Worm (Caenorhabditis elegans) whole organism, L1 larva: ENCODE results near the gene C46C2.6.

ENCODE experiments used
- F16B12.6 ChIP-seq: fragments of 150-350 bp; optimal IDR thresholded peaks from 2 replicates; lab custom pipeline; 2014; ENCODE audit warnings: missing biosample characterization, missing genetic modification characterization
- aha-1 ChIP-seq: fragments of 150-350 bp; optimal IDR thresholded peaks from 2 replicates; lab custom pipeline; 2014; ENCODE audit warnings: missing biosample characterization, missing genetic modification characterization
- alr-1 ChIP-seq: fragments of 200-800 bp; sonication (Bioruptor generic); optimal IDR thresholded peaks from 2 replicates; lab custom pipeline; 2018; ENCODE audit warnings: borderline replicate concordance, mild to moderate bottlenecking, missing genetic modification characterization, missing compliant biosample characterization
- aly-2 ChIP-seq: fragments of 150-350 bp; optimal IDR thresholded peaks from 2 replicates; lab custom pipeline; 2014; ENCODE audit warnings: missing biosample characterization, missing genetic modification characterization
- ama-1 ChIP-seq: fragments of 150-350 bp; optimal IDR thresholded peaks from 2 replicates; lab custom pipeline; 2014
- ceh-63 ChIP-seq: fragments of 200-800 bp; sonication (Bioruptor generic); optimal IDR thresholded peaks from 2 replicates; lab custom pipeline; 2018; ENCODE audit warnings: mild to moderate bottlenecking, missing genetic modification characterization, missing compliant biosample characterization
- ceh-88 ChIP-seq: fragments of 200-800 bp; sonication (Bioruptor generic); IDR thresholded peaks from 2 replicates; pipeline ENCODE4 v1.3.6; 2022; ENCODE audit warnings: missing genetic modification characterization, missing compliant biosample characterization
- ces-1 ChIP-seq: fragments of 150-350 bp; optimal IDR thresholded peaks from 2 replicates; lab custom pipeline; 2014; ENCODE audit warnings: missing biosample characterization, missing genetic modification reagents, missing genetic modification characterization
- dsc-1 ChIP-seq: sonication (generic microtip); optimal IDR thresholded peaks from 2 replicates; lab custom pipeline; 2016; ENCODE audit warnings: mild to moderate bottlenecking, missing genetic modification characterization, missing compliant biosample characterization
- efl-1 ChIP-seq, 4 experiments: fragments of 150-350 bp; optimal IDR thresholded peaks in 3 of 4; peaks in 1 of 4; 1 replicate in 1 of 4; 2 replicates in 3 of 4; lab custom pipeline; 2014; ENCODE audit warnings: missing biosample characterization in 2 of 4, missing genetic modification characterization in 2 of 4, missing genetic modification reagents in 2 of 4
- egl-13 ChIP-seq: sonication (generic microtip); optimal IDR thresholded peaks from 2 replicates; lab custom pipeline; 2016; ENCODE audit warnings: missing genotype, missing genetic modification reagents, missing genetic modification characterization, missing compliant biosample characterization
- egl-27 ChIP-seq, 2 experiments: fragments of 150-350 bp in 1 of 2; sonication (generic microtip); optimal IDR thresholded peaks; 3 replicates each; lab custom pipeline; 2017 to 2018; ENCODE audit warnings: missing biosample characterization in 2 of 2, missing genetic modification characterization in 2 of 2, missing genetic modification reagents in 2 of 2
- elt-3 ChIP-seq, 6 experiments: fragments of 150-350 bp in 1 of 6; sonication (generic microtip); optimal IDR thresholded peaks; 2 replicates each; lab custom pipeline; 2017 to 2018; ENCODE audit warnings: missing biosample characterization in 6 of 6, missing genetic modification characterization in 6 of 6, inconsistent platforms in 1 of 6
- fkh-8 ChIP-seq: sonication (generic microtip); optimal IDR thresholded peaks from 2 replicates; lab custom pipeline; 2016; ENCODE audit warnings: mild to moderate bottlenecking, missing genetic modification characterization, missing compliant biosample characterization
- fos-1 ChIP-seq: fragments of 150-350 bp; optimal IDR thresholded peaks from 2 replicates; lab custom pipeline; 2014; ENCODE audit warnings: missing biosample characterization, missing genetic modification characterization
- grh-1 ChIP-seq: fragments of 200-800 bp; sonication (Bioruptor generic); IDR thresholded peaks from 2 replicates; pipeline ENCODE4 v1.3.6; 2022; ENCODE audit warnings: missing genetic modification reagents, missing genetic modification characterization, missing compliant biosample characterization
- hlh-4 ChIP-seq: sonication (generic microtip); optimal IDR thresholded peaks from 2 replicates; lab custom pipeline; 2016; ENCODE audit warnings: mild to moderate bottlenecking, missing genetic modification characterization, missing compliant biosample characterization
- hpl-2 ChIP-seq: fragments of 150-350 bp; optimal IDR thresholded peaks from 2 replicates; lab custom pipeline; 2014; ENCODE audit warnings: missing biosample characterization, missing genetic modification reagents, missing genetic modification characterization
- isw-1 ChIP-seq: fragments of 200-800 bp; sonication (Bioruptor generic); IDR thresholded peaks from 2 replicates; pipeline ENCODE4 v1.3.6; 2022; ENCODE audit warnings: missing genetic modification characterization, missing compliant biosample characterization
- lin-13 ChIP-seq: fragments of 150-350 bp; optimal IDR thresholded peaks from 2 replicates; lab custom pipeline; 2014; ENCODE audit warnings: missing biosample characterization, missing genetic modification reagents, missing genetic modification characterization
- lin-14 ChIP-seq: fragments of 200-800 bp; sonication (Bioruptor generic); optimal IDR thresholded peaks from 2 replicates; lab custom pipeline; 2018; ENCODE audit warnings: mild to moderate bottlenecking, missing genetic modification characterization, moderate library complexity, missing compliant biosample characterization
- lin-15B ChIP-seq: fragments of 150-350 bp; sonication (generic microtip); optimal IDR thresholded peaks from 3 replicates; lab custom pipeline; 2014; ENCODE audit warnings: missing biosample characterization, missing genetic modification characterization
- lin-35 ChIP-seq, 2 experiments: fragments of 150-350 bp; optimal IDR thresholded peaks; 2 replicates each; lab custom pipeline; 2014; ENCODE audit warnings: missing biosample characterization in 2 of 2, missing genetic modification characterization in 2 of 2, missing genetic modification reagents in 2 of 2
- lir-3 ChIP-seq: sonication (generic microtip); optimal IDR thresholded peaks from 2 replicates; lab custom pipeline; 2016; ENCODE audit warnings: mild to moderate bottlenecking, missing genetic modification characterization, moderate library complexity, missing compliant biosample characterization; ENCODE audit not compliant: poor library complexity
- lsy-2 ChIP-seq, 2 experiments: fragments of 150-350 bp; optimal IDR thresholded peaks; 2 replicates each; lab custom pipeline; 2014; ENCODE audit warnings: missing biosample characterization in 2 of 2, missing genetic modification characterization in 2 of 2
- mab-9 ChIP-seq: fragments of 200-800 bp; sonication (Bioruptor generic); IDR thresholded peaks from 2 replicates; pipeline ENCODE4 v1.3.6; 2022; ENCODE audit warnings: missing genetic modification reagents, missing genetic modification characterization, missing compliant biosample characterization
- mdl-1 ChIP-seq, 2 experiments: fragments of 150-350 bp; optimal IDR thresholded peaks; 2 replicates each; lab custom pipeline; 2014 to 2017; ENCODE audit warnings: missing biosample characterization in 2 of 2, missing genetic modification characterization in 2 of 2, inconsistent platforms in 1 of 2
- mef-2 ChIP-seq: fragments of 150-350 bp; optimal IDR thresholded peaks from 2 replicates; lab custom pipeline; 2014; ENCODE audit warnings: missing biosample characterization, missing genetic modification characterization
- nhr-19 ChIP-seq: fragments of 200-800 bp; sonication (Bioruptor generic); conservative IDR thresholded peaks from 2 replicates; pipeline ENCODE4 v1.3.6; 2022; ENCODE audit warnings: missing genetic modification characterization, missing compliant biosample characterization
- nhr-20 ChIP-seq: sonication (generic microtip); optimal IDR thresholded peaks from 2 replicates; lab custom pipeline; 2016; ENCODE audit warnings: mild to moderate bottlenecking, missing genetic modification characterization, missing compliant biosample characterization
- nhr-237 ChIP-seq: fragments of 150-350 bp; optimal IDR thresholded peaks from 2 replicates; lab custom pipeline; 2014; ENCODE audit warnings: missing biosample characterization, missing genetic modification characterization
- nhr-28 ChIP-seq: fragments of 150-350 bp; optimal IDR thresholded peaks from 2 replicates; lab custom pipeline; 2014; ENCODE audit warnings: missing biosample characterization, missing genetic modification characterization
- nhr-71 ChIP-seq: sonication (generic microtip); optimal IDR thresholded peaks from 2 replicates; lab custom pipeline; 2016; ENCODE audit warnings: mild to moderate bottlenecking, missing genetic modification characterization, moderate library complexity, missing compliant biosample characterization
- nhr-76 ChIP-seq: sonication (generic microtip); optimal IDR thresholded peaks from 2 replicates; lab custom pipeline; 2017; ENCODE audit warnings: missing biosample characterization, missing genetic modification characterization
- nhr-77 ChIP-seq: fragments of 150-350 bp; optimal IDR thresholded peaks from 2 replicates; lab custom pipeline; 2014; ENCODE audit warnings: missing biosample characterization, missing genetic modification characterization
- nhr-85 ChIP-seq: sonication (generic microtip); peaks from one replicate; lab custom pipeline; 2016; ENCODE audit warnings: missing genetic modification characterization, inconsistent platforms, missing compliant biosample characterization
- nhr-90 ChIP-seq: sonication (generic microtip); optimal IDR thresholded peaks from 2 replicates; lab custom pipeline; 2016; ENCODE audit warnings: mild to moderate bottlenecking, missing genetic modification characterization, missing compliant biosample characterization; ENCODE audit not compliant: poor library complexity
- pag-3 ChIP-seq: sonication (generic microtip); optimal IDR thresholded peaks from 2 replicates; lab custom pipeline; 2017; ENCODE audit warnings: missing genetic modification characterization, mild to moderate bottlenecking, missing compliant biosample characterization, antibody characterized with exemption, borderline replicate concordance; ENCODE audit not compliant: insufficient read depth
- pax-3 ChIP-seq: fragments of 200-800 bp; sonication (Bioruptor generic); optimal IDR thresholded peaks from 2 replicates; lab custom pipeline; 2018; ENCODE audit warnings: mild to moderate bottlenecking, missing genetic modification characterization, moderate library complexity, missing compliant biosample characterization
- rnt-1 ChIP-seq: sonication (generic microtip); optimal IDR thresholded peaks from 2 replicates; lab custom pipeline; 2016; ENCODE audit warnings: mild to moderate bottlenecking, missing genetic modification characterization, moderate library complexity, missing compliant biosample characterization
- sox-4 ChIP-seq: sonication (generic microtip); optimal IDR thresholded peaks from 2 replicates; lab custom pipeline; 2016; ENCODE audit warnings: missing genetic modification characterization, missing compliant biosample characterization
- sup-37 ChIP-seq: fragments of 200-800 bp; sonication (Bioruptor generic); optimal IDR thresholded peaks from 2 replicates; lab custom pipeline; 2018; ENCODE audit warnings: mild to moderate bottlenecking, missing genetic modification characterization, missing compliant biosample characterization
- tlp-1 ChIP-seq: fragments of 150-350 bp; optimal IDR thresholded peaks from 2 replicates; lab custom pipeline; 2014; ENCODE audit warnings: missing biosample characterization, missing genetic modification characterization
- unc-130 ChIP-seq: fragments of 150-350 bp; optimal IDR thresholded peaks from 2 replicates; lab custom pipeline; 2017; ENCODE audit warnings: missing biosample characterization, missing genetic modification characterization, inconsistent platforms
- unc-98 ChIP-seq: fragments of 200-800 bp; sonication (Bioruptor generic); IDR thresholded peaks from 2 replicates; pipeline ENCODE4 v1.3.6; 2022; ENCODE audit warnings: missing genetic modification characterization, missing compliant biosample characterization
- ztf-11 ChIP-seq, 2 experiments: sonication (generic microtip); optimal IDR thresholded peaks; 2 replicates each; lab custom pipeline; 2016 to 2017; ENCODE audit warnings: missing genetic modification characterization in 2 of 2, missing biosample characterization in 1 of 2, missing compliant biosample characterization in 1 of 2

The C46C2.6 gene

DNA sequence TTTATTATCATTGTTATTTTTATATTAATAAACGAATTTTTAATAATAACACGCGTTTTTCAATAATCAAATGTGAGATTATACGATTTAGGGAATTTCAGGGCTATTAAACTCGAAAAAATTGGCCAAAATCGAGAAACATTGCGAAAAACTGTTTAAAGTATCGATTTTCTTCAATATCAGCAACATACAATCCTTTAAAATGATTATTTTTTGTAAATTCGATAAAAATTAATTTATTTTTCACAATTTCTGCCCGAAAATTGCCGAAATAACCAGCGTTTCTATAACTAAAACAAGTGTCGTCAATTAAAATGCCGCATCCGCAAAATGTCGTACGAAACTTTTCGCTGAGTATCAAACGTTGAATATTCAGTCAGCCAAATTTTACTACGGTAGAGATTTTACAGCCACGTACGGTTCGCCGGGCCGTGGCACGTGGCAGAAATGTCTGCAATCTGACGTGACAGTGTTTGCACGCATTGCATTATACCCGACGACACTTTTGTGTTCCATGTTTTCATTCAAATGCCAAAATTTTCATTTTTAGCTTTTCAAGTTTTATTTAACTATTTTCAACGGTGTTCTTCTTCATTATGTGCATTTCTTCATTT lies 16.1 kb upstream of the C46C2.6 start:
- TF ChIP-seq lsy-2 (tag; optimal IDR thresholded peaks at IDR 0.05; lab: Kevin White, UChicago) (peak; percentile 22 to 51), efl-1 (optimal IDR thresholded peaks at IDR 0.05; lab: Kevin White, UChicago) (peak; percentile 10 to 18), efl-1 (GFP tag; optimal IDR thresholded peaks at IDR 0.05 in 1 of 2; lab: Kevin White, UChicago) (peak in 1 of 2 experiments; percentile 95), mab-9 (GFP tag; lab: Robert Waterston, UW) (peak; percentile 93), pax-3 (tag; lab: Kevin White, UChicago) (peak; percentile 10), grh-1 (GFP tag; lab: Robert Waterston, UW) (peak; percentile 99), F16B12.6 (tag; lab: Kevin White, UChicago) (peak; percentile 73), nhr-90 (tag; lab: Kevin White, UChicago) (peak; percentile 53), unc-98 (GFP tag; lab: Robert Waterston, UW) (peak; percentile 8; the same call in 1 of the 2 replicates), rnt-1 (tag; lab: Kevin White, UChicago) (peak; percentile 30), ceh-88 (GFP tag; lab: Robert Waterston, UW) (peak; percentile 86), isw-1 (GFP tag; lab: Robert Waterston, UW) (peak; percentile 82), nhr-20 (tag; lab: Kevin White, UChicago) (peak; percentile 22), lin-14 (GFP tag; lab: Kevin White, UChicago) (peak; percentile 23), nhr-71 (tag; lab: Kevin White, UChicago) (peak; percentile 46), lin-35 (GFP tag; optimal IDR thresholded peaks at IDR 0.05; lab: Kevin White, UChicago) (peak in 1 of 2 experiments; percentile 20), nhr-19 (GFP tag; lab: Robert Waterston, UW) (peak; percentile 95), nhr-85 (peak; percentile 82)

DNA sequence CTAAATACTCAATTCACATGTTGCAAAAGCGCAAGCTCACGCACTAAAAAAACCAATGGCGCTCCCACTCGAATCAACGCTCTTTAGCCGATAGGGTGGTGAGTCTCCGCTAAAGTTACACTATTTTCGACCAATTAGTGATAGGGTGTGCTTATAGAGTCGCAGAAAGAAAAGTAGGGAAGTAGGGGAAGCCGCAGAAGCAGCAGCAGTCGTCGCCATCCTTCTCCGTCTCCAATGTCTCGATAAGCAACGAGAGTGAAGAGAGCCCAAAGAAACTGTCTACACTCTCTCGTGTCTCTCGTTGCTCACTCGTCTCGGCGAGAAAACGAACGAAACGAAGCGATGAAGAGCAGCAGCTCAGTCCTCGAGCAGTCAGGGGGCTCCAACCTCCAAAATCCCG lies 15.5 kb upstream of the C46C2.6 start:
- TF ChIP-seq hlh-4: no peak
- TF ChIP-seq aha-1 (tag; lab: Kevin White, UChicago): no peak
- peak; percentile 18 for TF ChIP-seq nhr-90 (tag; lab: Kevin White, UChicago)
- peak; percentile 93 for TF ChIP-seq lin-14 (GFP tag; lab: Kevin White, UChicago)
- TF ChIP-seq F16B12.6 (tag; lab: Kevin White, UChicago): no peak
- no peak for TF ChIP-seq mab-9 (GFP tag; lab: Robert Waterston, UW)
- TF ChIP-seq unc-98 (GFP tag; lab: Robert Waterston, UW): no peak
- no peak for TF ChIP-seq ama-1
- peak; percentile 79 for TF ChIP-seq rnt-1 (tag; lab: Kevin White, UChicago)
- TF ChIP-seq fkh-8: peak; percentile 73
- peak; percentile 55 for TF ChIP-seq nhr-19 (GFP tag; lab: Robert Waterston, UW)
- peak; percentile 30 for TF ChIP-seq ces-1 (GFP tag; lab: Kevin White, UChicago)
- TF ChIP-seq nhr-20 (tag; lab: Kevin White, UChicago): peak; percentile 65
- TF ChIP-seq nhr-28: no peak
- TF ChIP-seq aly-2 (tag; lab: Kevin White, UChicago): no peak
- no peak for TF ChIP-seq pag-3 (tag; lab: Kevin White, UChicago)
- no peak for TF ChIP-seq grh-1 (GFP tag; lab: Robert Waterston, UW)
- no peak for TF ChIP-seq nhr-76 (tag; lab: Kevin White, UChicago)
- no peak for TF ChIP-seq nhr-237 (tag; lab: Kevin White, UChicago)
- no peak for TF ChIP-seq ceh-63
- TF ChIP-seq lin-13 (GFP tag; lab: Kevin White, UChicago): no peak
- TF ChIP-seq fos-1 (tag; lab: Kevin White, UChicago): peak; percentile 72
- no peak for TF ChIP-seq sox-4
- peak; percentile 41 for TF ChIP-seq nhr-77
- no peak for TF ChIP-seq elt-3 (tag; optimal IDR thresholded peaks at IDR 0.05; lab: Kevin White, UChicago)
- peak in 1 of 2 experiments; percentile 62 for TF ChIP-seq mdl-1 (tag; optimal IDR thresholded peaks at IDR 0.05; lab: Kevin White, UChicago)
- no peak for TF ChIP-seq ceh-88 (GFP tag; lab: Robert Waterston, UW)
- peak; percentile 16 for TF ChIP-seq lir-3
- no peak for TF ChIP-seq unc-130 (tag; lab: Kevin White, UChicago)
- peak in 1 of 2 experiments; percentile 13 for TF ChIP-seq egl-27 (tag; optimal IDR thresholded peaks at IDR 0.05; lab: Kevin White, UChicago)
- peak; percentile 41 for TF ChIP-seq mef-2 (tag; lab: Kevin White, UChicago)
- TF ChIP-seq lin-15B (tag; lab: Kevin White, UChicago): peak; percentile 1
- no peak for TF ChIP-seq hpl-2 (GFP tag; lab: Kevin White, UChicago)
- TF ChIP-seq sup-37 (GFP tag; lab: Kevin White, UChicago): no peak
- TF ChIP-seq alr-1 (tag; lab: Kevin White, UChicago): no peak
- peak; percentile 79 for TF ChIP-seq dsc-1
- TF ChIP-seq tlp-1 (tag; lab: Kevin White, UChicago): no peak
- TF ChIP-seq egl-13: peak; percentile 43
- TF ChIP-seq ztf-11 (tag; optimal IDR thresholded peaks at IDR 0.05; lab: Kevin White, UChicago): no peak
- peak; percentile 61 to 70 for TF ChIP-seq efl-1 (optimal IDR thresholded peaks at IDR 0.05; lab: Kevin White, UChicago)
- peak; percentile 35 to 93 for TF ChIP-seq efl-1 (GFP tag; optimal IDR thresholded peaks at IDR 0.05 in 1 of 2; lab: Kevin White, UChicago)
